Worm (Caenorhabditis elegans): ENCODE results near the gene T19D12.1.

The T19D12.1 gene

ce11 chrII:6698784-6699183 is 32.1 kb downstream of the T19D12.1 start, which contains the start of gene C18H9.1:
TSS of gene C18H9.1 (plus strand) at chrII:6699084.
- TF ChIP-seq hlh-30 (tag; optimal IDR thresholded peaks at IDR 0.05; ENCODE audit: insufficient read depth) (no peak), nhr-102 (tag; optimal IDR thresholded peaks at IDR 0.05) (no peak), hmg-1.1 (GFP tag; IDR thresholded peaks at IDR 0.05) (no peak), lin-38 (GFP tag; IDR thresholded peaks at IDR 0.05) (no peak), fos-1 (tag; optimal IDR thresholded peaks at IDR 0.05) (no peak), mdl-1 (tag; optimal IDR thresholded peaks at IDR 0.05) (no peak), nhr-41 (GFP tag; IDR thresholded peaks at IDR 0.05) (no peak), ceh-62 (tag; optimal IDR thresholded peaks at IDR 0.05) (no peak), lir-3 (tag; optimal IDR thresholded peaks at IDR 0.05) (no peak), set-16 (GFP tag; IDR thresholded peaks at IDR 0.05) (no peak), dmd-8 (GFP tag; IDR thresholded peaks at IDR 0.05) (no peak), sdz-12 (GFP tag; optimal IDR thresholded peaks at IDR 0.05) (no peak), pqm-1 (tag; optimal IDR thresholded peaks at IDR 0.05) (no peak)

- TF ChIP-seq unc-39 (tag; optimal IDR thresholded peaks at IDR 0.05) (no peak), cey-2 (tag; optimal IDR thresholded peaks at IDR 0.05; ENCODE audit: borderline replicate concordance, insufficient read depth) (no peak), aly-2 (tag; optimal IDR thresholded peaks at IDR 0.05) (no peak), egl-27 (tag; optimal IDR thresholded peaks at IDR 0.05) (no peak), ZK337.2 (GFP tag; IDR thresholded peaks at IDR 0.05) (no peak), F49E8.2 (tag; optimal IDR thresholded peaks at IDR 0.05; ENCODE audit: borderline replicate concordance) (no peak), unc-130 (GFP tag; optimal IDR thresholded peaks at IDR 0.05) (no peak), daf-16 (GFP tag; optimal IDR thresholded peaks at IDR 0.05) (no peak), daf-16 (tag; optimal IDR thresholded peaks at IDR 0.05) (no peak), mxl-2 (GFP tag; conservative IDR thresholded peaks at IDR 0.05) (no peak), aha-1 (tag) (no peak), lsy-2 (tag; optimal IDR thresholded peaks at IDR 0.05) (no peak), ctbp-1 (GFP tag; IDR thresholded peaks at IDR 0.05) (no peak), Y48G9A.11 (GFP tag; IDR thresholded peaks at IDR 0.05) (no peak), ceh-20 (GFP tag; IDR thresholded peaks at IDR 0.05) (no peak), hlh-11 (tag; optimal IDR thresholded peaks at IDR 0.05) (peak; percentile 58), dmd-9 (GFP tag; IDR thresholded peaks at IDR 0.05) (no peak), duxl-1 (tag; optimal IDR thresholded peaks at IDR 0.05; ENCODE audit: poor library complexity) (no peak), snpc-4 (tag; optimal IDR thresholded peaks at IDR 0.05) (no peak), nhr-48 (tag; optimal IDR thresholded peaks at IDR 0.05) (peak; percentile 57), nhr-28 (tag; optimal IDR thresholded peaks at IDR 0.05) (peak; percentile 83), ZK546.5 (tag; optimal IDR thresholded peaks at IDR 0.05) (no peak), ceh-28 (tag; optimal IDR thresholded peaks at IDR 0.05) (no peak), lin-1 (GFP tag; IDR thresholded peaks at IDR 0.05) (peak; percentile 77), nhr-111 (GFP tag; optimal IDR thresholded peaks at IDR 0.05) (no peak), saeg-2 (GFP tag; IDR thresholded peaks at IDR 0.05) (no peak), daf-19 (GFP tag; conservative IDR thresholded peaks at IDR 0.05) (no peak), zfp-3 (GFP tag; conservative IDR thresholded peaks at IDR 0.05) (no peak), madf-9 (GFP tag; conservative IDR thresholded peaks at IDR 0.05) (no peak), madf-5 (GFP tag; IDR thresholded peaks at IDR 0.05) (no peak), pqm-1 (tag; optimal IDR thresholded peaks at IDR 0.05) (peak; percentile 73), lin-13 (GFP tag; optimal IDR thresholded peaks at IDR 0.05) (no peak), php-3 (GFP tag; IDR thresholded peaks at IDR 0.05) (peak; percentile 79), T20F7.1 (GFP tag; optimal IDR thresholded peaks at IDR 0.05) (peak; percentile 1), dve-1 (tag; optimal IDR thresholded peaks at IDR 0.05; ENCODE audit: insufficient read depth) (peak; percentile 80), snpc-1.2 (GFP tag; IDR thresholded peaks at IDR 0.05) (no peak), nhr-6 (tag; optimal IDR thresholded peaks at IDR 0.05) (no peak), rbr-2 (tag; optimal IDR thresholded peaks at IDR 0.05) (no peak), nhr-10 (tag; optimal IDR thresholded peaks at IDR 0.05) (no peak)
Observed at ce11 chrII:6701497-6701896, 34.8 kb downstream of the T19D12.1 start, which contains the start of gene C18H9.6. TSS of gene C18H9.6 (minus strand) at chrII:6701625.
